Fruit fly (Drosophila melanogaster) whole organism, prepupa: ENCODE measurements around the gene CG5902.

Source experiments
- Blimp-1 ChIP-seq: fragments of 200-800 bp; sonication (Bioruptor generic); optimal IDR thresholded peaks from 3 replicates; lab custom pipeline; 2017; ENCODE audit warnings: missing biosample characterization, missing genetic modification characterization, mild to moderate bottlenecking, moderate library complexity, missing genetic modification reagents
- CG3032 ChIP-seq: fragments of 200-800 bp; optimal IDR thresholded peaks from 2 replicates; lab custom pipeline; 2019; ENCODE audit warnings: missing biosample characterization, mild to moderate bottlenecking, missing genetic modification characterization, moderate library complexity
- CG6808 ChIP-seq: fragments of 200-800 bp; sonication (Bioruptor generic); optimal IDR thresholded peaks from 3 replicates; lab custom pipeline; 2017; ENCODE audit warnings: missing biosample characterization, missing genetic modification characterization, mild to moderate bottlenecking, moderate library complexity, missing genetic modification reagents
- Hr4 ChIP-seq: fragments of 200-800 bp; sonication (Bioruptor generic); optimal IDR thresholded peaks from 3 replicates; lab custom pipeline; 2016; ENCODE audit warnings: missing biosample characterization, missing genetic modification characterization
- dac ChIP-seq: fragments of 200-800 bp; sonication (Bioruptor generic); optimal IDR thresholded peaks from 2 replicates; lab custom pipeline; 2017; ENCODE audit warnings: missing biosample characterization, mild to moderate bottlenecking, missing genetic modification characterization

DNA sequence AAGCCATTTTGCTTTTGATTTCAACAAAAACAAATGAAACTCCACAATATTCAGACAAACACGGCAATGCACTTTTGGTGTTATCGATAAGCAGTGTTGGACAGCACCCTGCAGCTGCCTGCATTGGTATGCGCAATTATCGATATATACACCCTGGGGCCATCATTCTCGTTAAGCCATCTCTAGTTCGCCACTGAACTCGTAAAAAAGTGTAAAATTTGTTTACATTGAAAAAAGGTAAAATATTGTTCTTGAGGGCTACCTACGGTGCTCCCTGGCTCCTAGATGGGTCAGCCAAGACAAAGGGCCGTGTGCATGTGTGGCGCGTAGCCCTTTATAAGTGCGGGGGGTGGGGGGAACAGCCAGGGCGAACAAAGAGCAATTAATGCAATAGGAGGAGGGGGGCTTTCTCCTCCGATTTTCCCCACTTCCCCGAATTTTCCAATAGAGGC lies at the start of gene CG5902, which contains the start of gene CG13603:
- no peak for TF ChIP-seq Blimp-1
- TF ChIP-seq CG6808 (GFP tag; lab: Kevin White, UChicago), result peak; percentile 40
- TF ChIP-seq Hr4, result no peak
- TF ChIP-seq dac (GFP tag; lab: Kevin White, UChicago), result no peak
- no peak for TF ChIP-seq CG3032
